Fruit fly (Drosophila melanogaster): ENCODE measurements around the gene Eip78C.

DNA sequence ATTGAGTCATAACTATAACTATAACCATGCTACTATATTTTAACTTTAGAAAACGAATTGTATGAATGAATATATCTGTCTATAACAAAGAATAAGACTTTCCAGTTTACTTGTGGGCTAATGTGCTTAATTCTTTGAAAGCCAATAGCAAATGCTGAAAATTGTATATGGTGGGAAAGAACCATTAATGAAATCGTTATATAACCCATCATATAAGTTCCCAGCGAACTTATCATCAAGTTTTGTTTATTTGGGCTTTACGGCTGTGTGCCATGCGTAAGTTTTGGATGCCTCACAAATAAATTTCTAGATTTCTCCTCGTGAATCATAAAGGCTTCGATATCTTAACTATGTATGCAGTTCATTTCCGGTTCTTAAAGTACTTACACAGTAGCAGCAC lies 57.4 kb downstream of the Eip78C start:
- TF ChIP-seq Mrtf (GFP tag; IDR thresholded peaks at IDR 0.05) (no peak), gsb (GFP tag; IDR thresholded peaks at IDR 0.05) (no peak), vnd (GFP tag; IDR thresholded peaks at IDR 0.05; ENCODE audit: partially characterized antibody) (no peak), CG11456 (GFP tag; IDR thresholded peaks at IDR 0.05) (no peak), Bdp1 (GFP tag; optimal IDR thresholded peaks at IDR 0.05) (no peak), YL-1 (GFP tag; optimal IDR thresholded peaks at IDR 0.05) (no peak), usp (GFP tag; optimal IDR thresholded peaks at IDR 0.05) (no peak), CG17829 (tag; optimal IDR thresholded peaks at IDR 0.05) (no peak)

Data from whole organism, embryonic.